Worm (Caenorhabditis elegans) whole organism, L3 larva: ENCODE measurements around the gene grl-10.

Source experiments
- elt-2 ChIP-seq: sonication (generic microtip); optimal IDR thresholded peaks from 2 replicates; lab custom pipeline; 2016; ENCODE audit warnings: missing genetic modification reagents, mild to moderate bottlenecking, missing genetic modification characterization, missing compliant biosample characterization
- nhr-28 ChIP-seq: fragments of 150-350 bp; optimal IDR thresholded peaks from 2 replicates; lab custom pipeline; 2014; ENCODE audit warnings: missing biosample characterization, missing genetic modification characterization
- ztf-4 ChIP-seq: fragments of 150-350 bp; optimal IDR thresholded peaks from 2 replicates; lab custom pipeline; 2014; ENCODE audit warnings: missing biosample characterization, missing genetic modification characterization

- TF ChIP-seq nhr-28 (tag; lab: Kevin White, UChicago) (no peak), ztf-4 (tag; lab: Kevin White, UChicago) (no peak), elt-2 (tag; lab: Kevin White, UChicago) (peak; percentile 21)
Measured at ce11 chrV:7730488-7730887, 43.9 kb upstream of the grl-10 start.
